Fruit fly (Drosophila melanogaster): Measurements from ENCODE around the gene Srg1.

Gene Srg1

DNA sequence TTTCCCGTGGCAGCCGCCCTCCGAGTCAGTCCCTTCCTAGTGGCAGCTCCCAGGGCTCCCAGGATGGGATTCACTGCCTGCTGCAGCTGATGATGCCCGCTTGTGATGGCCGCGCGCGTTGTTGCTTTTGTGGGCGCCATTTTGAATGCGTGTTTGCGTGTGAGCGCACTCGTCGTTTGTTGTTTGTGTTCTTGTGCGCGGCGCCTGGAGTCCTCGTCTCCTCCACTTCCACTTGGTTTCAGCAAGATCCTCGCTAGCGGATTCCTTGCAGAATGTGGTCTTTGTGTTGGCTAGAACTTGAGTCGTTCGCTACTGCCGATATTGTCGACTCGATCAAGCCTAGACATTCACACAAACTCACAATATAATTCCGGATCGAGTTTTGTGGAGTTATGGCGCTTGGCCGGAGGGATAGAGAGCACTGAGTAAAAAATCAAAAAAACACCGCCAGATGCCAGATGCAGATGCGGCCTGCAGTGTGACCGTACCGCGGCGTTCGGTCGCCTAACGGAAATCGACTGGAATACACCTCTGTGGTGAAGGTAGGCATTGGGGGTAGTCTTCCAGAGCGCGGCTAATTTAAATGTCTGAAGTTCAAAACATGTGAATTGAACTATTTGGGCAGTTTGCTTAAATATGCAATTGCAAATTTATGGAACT lies 6.0 kb upstream of the Srg1 start, which contains the start of gene CycB3 (continued):
- TF ChIP-seq pros (GFP tag; optimal IDR thresholded peaks at IDR 0.05) (no peak), CG17328 (GFP tag; IDR thresholded peaks at IDR 0.05) (peak; percentile 46; the same call in 1 of the 2 replicates), CG11695 (GFP tag; IDR thresholded peaks at IDR 0.05) (no peak), CG12299 (tag; optimal IDR thresholded peaks at IDR 0.05) (no peak), sd (tag; optimal IDR thresholded peaks at IDR 0.05) (no peak), CG17186 (GFP tag; optimal IDR thresholded peaks at IDR 0.05) (peak; percentile 89), CG6854 (GFP tag; optimal IDR thresholded peaks at IDR 0.05) (no peak), CG17361 (GFP tag; IDR thresholded peaks at IDR 0.05) (no peak), mld (GFP tag; IDR thresholded peaks at IDR 0.05; ENCODE audit: partially characterized antibody) (no peak), wek (GFP tag; optimal IDR thresholded peaks at IDR 0.05) (peak; percentile 100), ken (GFP tag; IDR thresholded peaks at IDR 0.05) (0 out of 3 replicates have a peak, but pooled peaks have one; percentile 9), CG17912 (GFP tag; optimal IDR thresholded peaks at IDR 0.05) (peak; percentile 69), Nf-YC (tag; optimal IDR thresholded peaks at IDR 0.05) (no peak), ftz-f1 (GFP tag; optimal IDR thresholded peaks at IDR 0.05) (no peak), CG6254 (GFP tag; optimal IDR thresholded peaks at IDR 0.05) (no peak), eve (GFP tag; optimal IDR thresholded peaks at IDR 0.05) (no peak), CG11085 (GFP tag; IDR thresholded peaks at IDR 0.05) (no peak), sima (GFP tag; optimal IDR thresholded peaks at IDR 0.05) (no peak), E2f1 (GFP tag; IDR thresholded peaks at IDR 0.05) (no peak), dimm (GFP tag; IDR thresholded peaks at IDR 0.05) (no peak), CG32772 (GFP tag; IDR thresholded peaks at IDR 0.05) (no peak), onecut (GFP tag; IDR thresholded peaks at IDR 0.05) (no peak; the same call in none of the 2 replicates), CG15011 (GFP tag; optimal IDR thresholded peaks at IDR 0.05) (no peak), CG10654 (GFP tag; optimal IDR thresholded peaks at IDR 0.05) (no peak), crol (GFP tag; IDR thresholded peaks at IDR 0.05) (no peak), NC2β (GFP tag; optimal IDR thresholded peaks at IDR 0.05) (peak; percentile 51), p53 (GFP tag; optimal IDR thresholded peaks at IDR 0.05) (no peak), GATAe (GFP tag; conservative IDR thresholded peaks at IDR 0.05) (no peak), Bdp1 (GFP tag; optimal IDR thresholded peaks at IDR 0.05) (peak; percentile 31), ro (GFP tag; IDR thresholded peaks at IDR 0.05) (no peak), Aef1 (GFP tag; IDR thresholded peaks at IDR 0.05) (no peak), Antp (GFP tag; optimal IDR thresholded peaks at IDR 0.05) (no peak), lbe (GFP tag; optimal IDR thresholded peaks at IDR 0.05) (no peak), hkb (optimal IDR thresholded peaks at IDR 0.05) (no peak), hkb (GFP tag; IDR thresholded peaks at IDR 0.05) (0 out of 2 replicates have a peak, but pooled peaks have one; percentile 9), toy (GFP tag; IDR thresholded peaks at IDR 0.05) (no peak), fd3F (GFP tag; optimal IDR thresholded peaks at IDR 0.05) (no peak), CG7928 (GFP tag; optimal IDR thresholded peaks at IDR 0.05) (no peak), CG10959 (GFP tag; IDR thresholded peaks at IDR 0.05) (no peak), Dip2 (GFP tag; IDR thresholded peaks at IDR 0.05) (no peak), Dek (tag; optimal IDR thresholded peaks at IDR 0.05) (no peak), unc-4 (GFP tag; IDR thresholded peaks at IDR 0.05; ENCODE audit: partially characterized antibody) (0 out of 2 replicates have a peak, but pooled peaks have one; percentile 27), CG9727 (GFP tag; optimal IDR thresholded peaks at IDR 0.05) (peak; percentile 23), stc (GFP tag; IDR thresholded peaks at IDR 0.05) (no peak; the same call in 1 of the 2 replicates), CG8924 (tag; optimal IDR thresholded peaks at IDR 0.05) (no peak), h (optimal IDR thresholded peaks at IDR 0.05) (no peak), corto (GFP tag; optimal IDR thresholded peaks at IDR 0.05) (no peak), PHDP (tag; optimal IDR thresholded peaks at IDR 0.05) (no peak), pum (GFP tag; optimal IDR thresholded peaks at IDR 0.05) (no peak), tll (GFP tag; optimal IDR thresholded peaks at IDR 0.05) (peak in 1 of 2 experiments; percentile 33), br (optimal IDR thresholded peaks at IDR 0.05) (no peak), HLHmδ (GFP tag; optimal IDR thresholded peaks at IDR 0.05) (peak; percentile 78)

All from whole organism, embryonic.